Fruit fly (Drosophila melanogaster) whole organism, embryonic: ENCODE measurements around the gene Xport-B.

Experiments used
- Antp ChIP-seq: fragments of 200-800 bp; sonication (Bioruptor generic); optimal IDR thresholded peaks from 3 replicates; lab custom pipeline; 2016; ENCODE audit warnings: missing biosample characterization, missing genetic modification characterization
- B-H2 ChIP-seq: fragments of 200-800 bp; sonication (Bioruptor generic); optimal IDR thresholded peaks from 2 replicates; lab custom pipeline; 2018; ENCODE audit warnings: missing biosample characterization, mild to moderate bottlenecking, missing genetic modification characterization
- CG10209 ChIP-seq: fragments of 200-800 bp; sonication (Bioruptor generic); optimal IDR thresholded peaks from 3 replicates; lab custom pipeline; 2017; ENCODE audit warnings: missing biosample characterization, mild to moderate bottlenecking, missing genetic modification characterization, missing genetic modification reagents
- CG10654 ChIP-seq: fragments of 200-800 bp; sonication (Bioruptor generic); optimal IDR thresholded peaks from 2 replicates; lab custom pipeline; 2016; ENCODE audit warnings: missing biosample characterization, missing genetic modification characterization
- CG11093 ChIP-seq: fragments of 200-800 bp; sonication (Bioruptor generic); IDR thresholded peaks from 3 replicates; pipeline ENCODE4 v1.3.6; 2022; ENCODE audit warnings: missing biosample characterization, missing genetic modification characterization
- CG11456 ChIP-seq: fragments of 200-800 bp; sonication (Bioruptor generic); IDR thresholded peaks from 3 replicates; pipeline ENCODE4 v1.3.6; 2022; ENCODE audit warnings: missing biosample characterization, missing genetic modification characterization
- CG12299 ChIP-seq: fragments of 200-800 bp; sonication (Bioruptor generic); optimal IDR thresholded peaks from 2 replicates; lab custom pipeline; 2018; ENCODE audit warnings: missing biosample characterization, mild to moderate bottlenecking, missing genetic modification characterization
- CG12744 ChIP-seq: fragments of 200-800 bp; sonication (Bioruptor generic); optimal IDR thresholded peaks from 2 replicates; lab custom pipeline; 2016; ENCODE audit warnings: missing biosample characterization, missing genetic modification characterization
- CG12942 ChIP-seq: fragments of 200-800 bp; sonication (Bioruptor generic); optimal IDR thresholded peaks from 3 replicates; lab custom pipeline; 2016; ENCODE audit warnings: missing biosample characterization, missing genetic modification characterization
- CG13424 ChIP-seq: fragments of 200-800 bp; sonication (Bioruptor generic); optimal IDR thresholded peaks from 2 replicates; lab custom pipeline; 2019; ENCODE audit warnings: missing biosample characterization, mild to moderate bottlenecking, missing genetic modification characterization, moderate library complexity
- CG14050 ChIP-seq: fragments of 200-800 bp; sonication (Bioruptor generic); IDR thresholded peaks from 3 replicates; pipeline ENCODE4 v1.3.6; 2022; ENCODE audit warnings: missing biosample characterization, missing genetic modification characterization
- CG14667 ChIP-seq: fragments of 200-800 bp; sonication (Bioruptor generic); IDR thresholded peaks from 2 replicates; pipeline ENCODE4 v1.3.6; 2022; ENCODE audit warnings: missing biosample characterization, missing genetic modification characterization
- CG1603 ChIP-seq: fragments of 200-800 bp; sonication (Bioruptor generic); optimal IDR thresholded peaks from 2 replicates; lab custom pipeline; 2019; ENCODE audit warnings: missing biosample characterization, mild to moderate bottlenecking, missing genetic modification characterization, moderate library complexity
- CG18476 ChIP-seq: fragments of 200-800 bp; sonication (Bioruptor generic); optimal IDR thresholded peaks from 2 replicates; lab custom pipeline; 2016; ENCODE audit warnings: missing biosample characterization, mild to moderate bottlenecking, missing genetic modification characterization
- CG2120 ChIP-seq: fragments of 200-800 bp; sonication (Bioruptor generic); optimal IDR thresholded peaks from 3 replicates; lab custom pipeline; 2016; ENCODE audit warnings: missing biosample characterization, missing genetic modification characterization
- CG2678 ChIP-seq: fragments of 200-800 bp; sonication (Bioruptor generic); optimal IDR thresholded peaks from 3 replicates; lab custom pipeline; 2019; ENCODE audit warnings: missing biosample characterization, mild to moderate bottlenecking, missing genetic modification characterization, moderate library complexity
- CG2889 ChIP-seq: fragments of 200-800 bp; sonication (Bioruptor generic); IDR thresholded peaks from 3 replicates; pipeline ENCODE4 v1.3.6; 2022; ENCODE audit warnings: missing biosample characterization, missing genetic modification characterization
- CG30020 ChIP-seq: fragments of 200-800 bp; optimal IDR thresholded peaks from 2 replicates; lab custom pipeline; 2019; ENCODE audit warnings: missing biosample characterization, mild to moderate bottlenecking, missing genetic modification characterization, moderate library complexity
- CG3726 ChIP-seq: fragments of 200-800 bp; sonication (Bioruptor generic); IDR thresholded peaks from 3 replicates; pipeline ENCODE4, ENCODE4 v1.3.6; 2022; ENCODE audit warnings: missing biosample characterization, missing genetic modification characterization
- CG4854 ChIP-seq: fragments of 200-800 bp; sonication (Bioruptor generic); optimal IDR thresholded peaks from 2 replicates; lab custom pipeline; 2016; ENCODE audit warnings: missing biosample characterization, missing genetic modification characterization, inconsistent platforms
- CG6765 ChIP-seq: fragments of 200-800 bp; sonication (Bioruptor generic); optimal IDR thresholded peaks from 3 replicates; lab custom pipeline; 2017; ENCODE audit warnings: missing biosample characterization, mild to moderate bottlenecking, missing genetic modification characterization
- CG8281 ChIP-seq: fragments of 200-800 bp; sonication (Bioruptor generic); optimal IDR thresholded peaks from 2 replicates; lab custom pipeline; 2018; ENCODE audit warnings: missing biosample characterization, mild to moderate bottlenecking, missing genetic modification characterization, moderate library complexity
- D19B ChIP-seq: fragments of 200-800 bp; sonication (Bioruptor generic); optimal IDR thresholded peaks from 2 replicates; lab custom pipeline; 2017; ENCODE audit warnings: missing biosample characterization, mild to moderate bottlenecking, missing genetic modification characterization
- Dek ChIP-seq: fragments of 200-800 bp; sonication (Bioruptor generic); optimal IDR thresholded peaks from 3 replicates; lab custom pipeline; 2019; ENCODE audit warnings: missing biosample characterization, mild to moderate bottlenecking, missing genetic modification characterization, moderate library complexity
- Ets97D ChIP-seq: fragments of 200-800 bp; sonication (Bioruptor generic); optimal IDR thresholded peaks from 3 replicates; lab custom pipeline; 2016; ENCODE audit warnings: missing biosample characterization, missing genetic modification characterization
- Fer1 ChIP-seq: fragments of 200-800 bp; sonication (Bioruptor generic); optimal IDR thresholded peaks from 2 replicates; lab custom pipeline; 2017; ENCODE audit warnings: missing biosample characterization, mild to moderate bottlenecking, missing genetic modification characterization
- NC2α ChIP-seq: fragments of 200-800 bp; sonication (Bioruptor generic); optimal IDR thresholded peaks from 2 replicates; lab custom pipeline; 2016; ENCODE audit warnings: missing biosample characterization, missing genetic modification characterization
- Neu2 ChIP-seq: fragments of 200-800 bp; sonication (Bioruptor generic); optimal IDR thresholded peaks from 3 replicates; lab custom pipeline; 2016; ENCODE audit warnings: missing biosample characterization, missing genetic modification characterization, borderline replicate concordance
- Pdp1 ChIP-seq, 2 experiments: fragments of 200-800 bp; sonication (Bioruptor generic); optimal IDR thresholded peaks; 3 replicates each; lab custom pipeline; 2016; ENCODE audit warnings: missing biosample characterization in 2 of 2, missing genetic modification characterization in 2 of 2, mild to moderate bottlenecking in 1 of 2, moderate library complexity in 1 of 2
- Sry-β ChIP-seq: fragments of 200-800 bp; sonication (Bioruptor generic); optimal IDR thresholded peaks from 2 replicates; lab custom pipeline; 2018; ENCODE audit warnings: missing biosample characterization, mild to moderate bottlenecking, missing genetic modification characterization, moderate library complexity
- YL-1 ChIP-seq: fragments of 200-800 bp; sonication (Bioruptor generic); optimal IDR thresholded peaks from 3 replicates; lab custom pipeline; 2017; ENCODE audit warnings: missing biosample characterization, mild to moderate bottlenecking, missing genetic modification characterization
- ab ChIP-seq: fragments of 200-800 bp; sonication (Bioruptor generic); optimal IDR thresholded peaks from 2 replicates; lab custom pipeline; 2016; ENCODE audit warnings: missing biosample characterization, missing genetic modification characterization
- bbx ChIP-seq: fragments of 200-800 bp; sonication (Bioruptor generic); IDR thresholded peaks from 2 replicates; pipeline ENCODE4 v1.3.6; 2022; ENCODE audit warnings: missing biosample characterization, missing genetic modification characterization; ENCODE audit not compliant: partially characterized antibody
- bcd ChIP-seq: fragments of 200-800 bp; sonication (Bioruptor generic); optimal IDR thresholded peaks from 2 replicates; lab custom pipeline; 2017; ENCODE audit warnings: missing biosample characterization, mild to moderate bottlenecking, missing genetic modification characterization
- dati ChIP-seq: fragments of 200-800 bp; sonication (Bioruptor generic); IDR thresholded peaks from 2 replicates; pipeline ENCODE4 v1.3.6; 2022; ENCODE audit warnings: missing biosample characterization, missing genetic modification characterization
- emc ChIP-seq: fragments of 200-800 bp; sonication (Bioruptor generic); optimal IDR thresholded peaks from 2 replicates; lab custom pipeline; 2016; ENCODE audit warnings: missing biosample characterization, missing genetic modification characterization
- gce ChIP-seq: fragments of 200-800 bp; sonication (Bioruptor generic); IDR thresholded peaks from 3 replicates; pipeline ENCODE4 v1.3.6; 2022; ENCODE audit warnings: missing biosample characterization, missing genetic modification characterization
- gt ChIP-seq: fragments of 200-800 bp; sonication (Bioruptor generic); IDR thresholded peaks from 2 replicates; pipeline ENCODE4 v1.3.6; 2022; ENCODE audit warnings: missing biosample characterization, missing genetic modification characterization
- hb ChIP-seq: fragments of 200-800 bp; sonication (Bioruptor generic); IDR thresholded peaks from 3 replicates; pipeline ENCODE4 v1.3.6; 2022; ENCODE audit warnings: missing biosample characterization, missing genetic modification characterization; ENCODE audit not compliant: partially characterized antibody
- hbn ChIP-seq: fragments of 200-800 bp; sonication (Bioruptor generic); IDR thresholded peaks from 2 replicates; pipeline ENCODE4 v1.3.6; 2022; ENCODE audit warnings: missing biosample characterization, missing genetic modification characterization; ENCODE audit not compliant: partially characterized antibody
- hkb ChIP-seq, 2 experiments: fragments of 200-800 bp in 1 of 2; fragments of >200 bp in 1 of 2; sonication (Bioruptor generic) in 1 of 2; IDR thresholded peaks in 1 of 2; optimal IDR thresholded peaks in 1 of 2; 2 replicates each; pipeline versions ENCODE4 v1.3.6 to Lab custom; 2017 to 2022; ENCODE audit warnings: missing biosample characterization in 1 of 2, missing genetic modification characterization in 1 of 2
- lbe ChIP-seq: fragments of 200-800 bp; sonication (Bioruptor generic); optimal IDR thresholded peaks from 2 replicates; lab custom pipeline; 2016; ENCODE audit warnings: missing biosample characterization, mild to moderate bottlenecking, missing genetic modification characterization
- lmd ChIP-seq: fragments of 200-800 bp; sonication (Bioruptor generic); IDR thresholded peaks from 2 replicates; pipeline ENCODE4 v1.3.6; 2022; ENCODE audit warnings: missing biosample characterization, missing genetic modification characterization
- lola ChIP-seq, 3 experiments: fragments of >200 bp in 2 of 3; fragments of 200-800 bp in 1 of 3; sonication (Bioruptor generic) in 1 of 3; optimal IDR thresholded peaks; 2 replicates each; lab custom pipeline; 2017 to 2019; ENCODE audit warnings: missing biosample characterization in 3 of 3, missing genetic modification characterization in 3 of 3, mild to moderate bottlenecking in 1 of 3, moderate library complexity in 1 of 3
- onecut ChIP-seq: fragments of 200-800 bp; sonication (Bioruptor generic); IDR thresholded peaks from 2 replicates; pipeline ENCODE4 v1.3.6; 2022; ENCODE audit warnings: missing biosample characterization, missing genetic modification characterization
- phol ChIP-seq: fragments of 200-800 bp; sonication (Bioruptor generic); optimal IDR thresholded peaks from 3 replicates; lab custom pipeline; 2018; ENCODE audit warnings: missing biosample characterization, mild to moderate bottlenecking, missing genetic modification characterization, moderate library complexity
- unc-4 ChIP-seq: fragments of 200-800 bp; sonication (Bioruptor generic); IDR thresholded peaks from 2 replicates; pipeline ENCODE4 v1.3.6; 2022; ENCODE audit warnings: missing biosample characterization, missing genetic modification characterization; ENCODE audit not compliant: partially characterized antibody
- usp ChIP-seq: fragments of >200 bp; optimal IDR thresholded peaks from 2 replicates; lab custom pipeline; 2017; ENCODE audit warnings: missing biosample characterization, missing genetic modification characterization

The Xport-B gene

DNA sequence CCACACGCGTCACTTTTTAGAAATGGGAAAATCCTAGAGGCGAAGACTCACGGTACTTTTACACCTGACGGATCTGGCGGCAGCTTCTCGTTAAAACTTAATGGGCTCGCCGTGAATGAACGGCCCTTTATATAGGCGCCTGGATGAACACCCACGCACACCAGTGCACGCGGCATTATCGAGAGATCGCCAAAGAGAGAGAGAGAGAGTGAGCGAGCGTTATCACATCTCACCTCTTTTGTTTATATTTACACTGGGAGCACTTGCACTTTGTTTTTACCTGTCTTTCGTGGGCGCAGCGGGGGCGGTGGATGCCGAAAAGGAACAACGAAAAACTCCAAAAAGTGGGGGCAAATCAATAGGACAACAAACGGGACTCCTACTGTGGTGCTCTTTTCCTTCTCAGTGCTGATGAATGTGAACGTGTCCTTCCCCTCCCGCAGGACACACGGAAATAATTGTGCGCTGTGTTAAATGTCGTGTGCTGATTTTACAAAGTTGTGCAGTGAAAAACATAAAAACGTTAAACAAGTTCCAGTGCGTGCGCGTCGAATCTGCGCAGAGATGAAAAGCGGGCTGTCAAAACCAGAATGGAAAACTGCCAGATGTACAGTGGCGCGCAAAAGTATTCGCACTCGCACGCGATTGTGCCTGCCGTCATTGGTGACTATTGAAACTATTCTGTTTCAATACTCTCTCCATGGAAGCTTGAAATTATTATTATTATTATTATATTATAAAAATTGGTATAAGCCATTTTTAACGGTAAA, 39.9 kb downstream of the Xport-B start, which contains the start of gene Mrp5 (continued):
- TF ChIP-seq hbn (GFP tag; lab: Robert Waterston, UW) (no peak), lmd (GFP tag; lab: Robert Waterston, UW) (peak; percentile 65), bbx (GFP tag; lab: Robert Waterston, UW) (peak; percentile 34; the same call in 1 of the 2 replicates), gce (peak; percentile 43; the same call in 1 of the 3 replicates), onecut (GFP tag; lab: Robert Waterston, UW) (peak; percentile 75), CG10209 (GFP tag; lab: Kevin White, UChicago) (peak; percentile 4), emc (GFP tag; lab: Kevin White, UChicago) (no peak), hb (GFP tag; lab: Robert Waterston, UW) (no peak), usp (GFP tag; lab: Kevin White, UChicago) (no peak), B-H2 (no peak), NC2α (GFP tag; lab: Kevin White, UChicago) (no peak), ab (no peak), CG1603 (tag; lab: Kevin White, UChicago) (no peak), lola (GFP tag; optimal IDR thresholded peaks at IDR 0.05; lab: Kevin White, UChicago) (no peak), CG11456 (peak; percentile 80), CG2889 (GFP tag; lab: Robert Waterston, UW) (no peak), Dek (tag; lab: Kevin White, UChicago) (peak; percentile 19), CG8281 (tag; lab: Kevin White, UChicago) (no peak), CG18476 (no peak), YL-1 (no peak), Neu2 (GFP tag; lab: Kevin White, UChicago) (no peak), CG10654 (peak; percentile 14), dati (no peak), Sry-β (no peak), CG12744 (GFP tag; lab: Kevin White, UChicago) (no peak), CG12942 (GFP tag; lab: Kevin White, UChicago) (peak; percentile 23), CG2120 (peak; percentile 42), CG13424 (tag; lab: Kevin White, UChicago) (peak; percentile 26), CG6765 (no peak), bcd (GFP tag; lab: Kevin White, UChicago) (peak; percentile 15), CG2678 (tag; lab: Kevin White, UChicago) (peak; percentile 40), gt (GFP tag; lab: Robert Waterston, UW) (no peak), CG12299 (tag; lab: Kevin White, UChicago) (no peak), Ets97D (peak; percentile 4), CG11093 (GFP tag; lab: Robert Waterston, UW) (peak; percentile 54; the same call in 2 of the 3 replicates), phol (tag; lab: Kevin White, UChicago) (peak; percentile 36), CG3726 (GFP tag; lab: Robert Waterston, UW) (no peak), Fer1 (GFP tag; lab: Kevin White, UChicago) (peak; percentile 11), CG4854 (GFP tag; lab: Kevin White, UChicago) (no peak), CG14050 (GFP tag; lab: Robert Waterston, UW) (peak; percentile 18; the same call in 1 of the 3 replicates), lbe (GFP tag; lab: Kevin White, UChicago) (no peak), Pdp1 (GFP tag; optimal IDR thresholded peaks at IDR 0.05; lab: Kevin White, UChicago) (peak; percentile 3 to 14), CG30020 (tag; lab: Kevin White, UChicago) (no peak), hkb (optimal IDR thresholded peaks at IDR 0.05; lab: Kevin White, UChicago) (no peak), hkb (GFP tag; IDR thresholded peaks at IDR 0.05; lab: Robert Waterston, UW) (peak; percentile 73), unc-4 (GFP tag; lab: Robert Waterston, UW) (no peak), Antp (GFP tag; lab: Kevin White, UChicago) (no peak), CG14667 (GFP tag; lab: Robert Waterston, UW) (0 out of 2 replicates have a peak, but pooled peaks have one; percentile 16), D19B (GFP tag; lab: Kevin White, UChicago) (no peak)
